Worm (Caenorhabditis elegans) whole organism, L1 larva: Measurements from ENCODE around the gene col-87.

Source experiments
- C04F5.9 ChIP-seq: sonication (generic microtip); optimal IDR thresholded peaks from 2 replicates; lab custom pipeline; 2016; ENCODE audit warnings: missing genetic modification characterization, missing compliant biosample characterization
- F16B12.6 ChIP-seq: fragments of 150-350 bp; optimal IDR thresholded peaks from 2 replicates; lab custom pipeline; 2014; ENCODE audit warnings: missing biosample characterization, missing genetic modification characterization
- ama-1 ChIP-seq: fragments of 150-350 bp; optimal IDR thresholded peaks from 2 replicates; lab custom pipeline; 2014
- blmp-1 ChIP-seq: fragments of 150-350 bp; optimal IDR thresholded peaks from 2 replicates; lab custom pipeline; 2014; ENCODE audit warnings: missing biosample characterization, missing genetic modification characterization
- ceh-63 ChIP-seq: fragments of 200-800 bp; sonication (Bioruptor generic); optimal IDR thresholded peaks from 2 replicates; lab custom pipeline; 2018; ENCODE audit warnings: mild to moderate bottlenecking, missing genetic modification characterization, missing compliant biosample characterization
- ceh-82 ChIP-seq, 3 experiments: fragments of 150-350 bp in 1 of 3; sonication (generic microtip) in 2 of 3; optimal IDR thresholded peaks; 2 replicates each; lab custom pipeline; 2014 to 2017; ENCODE audit warnings: missing biosample characterization in 3 of 3, missing genetic modification characterization in 3 of 3
- ces-1 ChIP-seq: fragments of 150-350 bp; optimal IDR thresholded peaks from 2 replicates; lab custom pipeline; 2014; ENCODE audit warnings: missing biosample characterization, missing genetic modification reagents, missing genetic modification characterization
- efl-1 ChIP-seq, 4 experiments: fragments of 150-350 bp; optimal IDR thresholded peaks in 3 of 4; peaks in 1 of 4; 1 replicate in 1 of 4; 2 replicates in 3 of 4; lab custom pipeline; 2014; ENCODE audit warnings: missing biosample characterization in 2 of 4, missing genetic modification characterization in 2 of 4, missing genetic modification reagents in 2 of 4
- egl-27 ChIP-seq, 2 experiments: fragments of 150-350 bp in 1 of 2; sonication (generic microtip); optimal IDR thresholded peaks; 3 replicates each; lab custom pipeline; 2017 to 2018; ENCODE audit warnings: missing biosample characterization in 2 of 2, missing genetic modification characterization in 2 of 2, missing genetic modification reagents in 2 of 2
- fkh-8 ChIP-seq: sonication (generic microtip); optimal IDR thresholded peaks from 2 replicates; lab custom pipeline; 2016; ENCODE audit warnings: mild to moderate bottlenecking, missing genetic modification characterization, missing compliant biosample characterization
- hpl-2 ChIP-seq: fragments of 150-350 bp; optimal IDR thresholded peaks from 2 replicates; lab custom pipeline; 2014; ENCODE audit warnings: missing biosample characterization, missing genetic modification reagents, missing genetic modification characterization
- isw-1 ChIP-seq: fragments of 200-800 bp; sonication (Bioruptor generic); IDR thresholded peaks from 2 replicates; pipeline ENCODE4 v1.3.6; 2022; ENCODE audit warnings: missing genetic modification characterization, missing compliant biosample characterization
- lin-13 ChIP-seq: fragments of 150-350 bp; optimal IDR thresholded peaks from 2 replicates; lab custom pipeline; 2014; ENCODE audit warnings: missing biosample characterization, missing genetic modification reagents, missing genetic modification characterization
- lin-14 ChIP-seq: fragments of 200-800 bp; sonication (Bioruptor generic); optimal IDR thresholded peaks from 2 replicates; lab custom pipeline; 2018; ENCODE audit warnings: mild to moderate bottlenecking, missing genetic modification characterization, moderate library complexity, missing compliant biosample characterization
- lin-39 ChIP-seq: fragments of 150-350 bp; optimal IDR thresholded peaks from 2 replicates; lab custom pipeline; 2014; ENCODE audit warnings: missing biosample characterization, missing genetic modification reagents, missing genetic modification characterization
- lsy-2 ChIP-seq, 2 experiments: fragments of 150-350 bp; optimal IDR thresholded peaks; 2 replicates each; lab custom pipeline; 2014; ENCODE audit warnings: missing biosample characterization in 2 of 2, missing genetic modification characterization in 2 of 2
- mab-9 ChIP-seq: fragments of 200-800 bp; sonication (Bioruptor generic); IDR thresholded peaks from 2 replicates; pipeline ENCODE4 v1.3.6; 2022; ENCODE audit warnings: missing genetic modification reagents, missing genetic modification characterization, missing compliant biosample characterization
- mdl-1 ChIP-seq, 2 experiments: fragments of 150-350 bp; optimal IDR thresholded peaks; 2 replicates each; lab custom pipeline; 2014 to 2017; ENCODE audit warnings: missing biosample characterization in 2 of 2, missing genetic modification characterization in 2 of 2, inconsistent platforms in 1 of 2
- mep-1 ChIP-seq: fragments of 150-350 bp; optimal IDR thresholded peaks from 2 replicates; lab custom pipeline; 2014; ENCODE audit warnings: missing biosample characterization, missing genetic modification characterization
- nhr-11 ChIP-seq: fragments of 150-350 bp; optimal IDR thresholded peaks from 2 replicates; lab custom pipeline; 2014; ENCODE audit warnings: missing biosample characterization, missing genetic modification characterization
- nhr-12 ChIP-seq: sonication (generic microtip); optimal IDR thresholded peaks from 2 replicates; lab custom pipeline; 2017; ENCODE audit warnings: missing biosample characterization, missing genetic modification characterization
- nhr-19 ChIP-seq: fragments of 200-800 bp; sonication (Bioruptor generic); conservative IDR thresholded peaks from 2 replicates; pipeline ENCODE4 v1.3.6; 2022; ENCODE audit warnings: missing genetic modification characterization, missing compliant biosample characterization
- nhr-237 ChIP-seq: fragments of 150-350 bp; optimal IDR thresholded peaks from 2 replicates; lab custom pipeline; 2014; ENCODE audit warnings: missing biosample characterization, missing genetic modification characterization
- nhr-71 ChIP-seq: sonication (generic microtip); optimal IDR thresholded peaks from 2 replicates; lab custom pipeline; 2016; ENCODE audit warnings: mild to moderate bottlenecking, missing genetic modification characterization, moderate library complexity, missing compliant biosample characterization
- nhr-77 ChIP-seq: fragments of 150-350 bp; optimal IDR thresholded peaks from 2 replicates; lab custom pipeline; 2014; ENCODE audit warnings: missing biosample characterization, missing genetic modification characterization
- nhr-85 ChIP-seq: sonication (generic microtip); peaks from one replicate; lab custom pipeline; 2016; ENCODE audit warnings: missing genetic modification characterization, inconsistent platforms, missing compliant biosample characterization
- pqm-1 ChIP-seq: sonication (generic microtip); optimal IDR thresholded peaks from 3 replicates; lab custom pipeline; 2017; ENCODE audit warnings: missing biosample characterization, missing genetic modification characterization
- rnt-1 ChIP-seq: sonication (generic microtip); optimal IDR thresholded peaks from 2 replicates; lab custom pipeline; 2016; ENCODE audit warnings: mild to moderate bottlenecking, missing genetic modification characterization, moderate library complexity, missing compliant biosample characterization
- snpc-4 ChIP-seq: fragments of 150-350 bp; optimal IDR thresholded peaks from 2 replicates; lab custom pipeline; 2014; ENCODE audit warnings: missing biosample characterization, missing genetic modification characterization
- snu-23 ChIP-seq: sonication (generic microtip); optimal IDR thresholded peaks from 2 replicates; lab custom pipeline; 2016; ENCODE audit warnings: missing genetic modification characterization, missing compliant biosample characterization
- sptf-1 ChIP-seq: fragments of 150-350 bp; optimal IDR thresholded peaks from 2 replicates; lab custom pipeline; 2014; ENCODE audit warnings: missing biosample characterization, missing genetic modification characterization
- sup-37 ChIP-seq: fragments of 200-800 bp; sonication (Bioruptor generic); optimal IDR thresholded peaks from 2 replicates; lab custom pipeline; 2018; ENCODE audit warnings: mild to moderate bottlenecking, missing genetic modification characterization, missing compliant biosample characterization
- unc-130 ChIP-seq: fragments of 150-350 bp; optimal IDR thresholded peaks from 2 replicates; lab custom pipeline; 2017; ENCODE audit warnings: missing biosample characterization, missing genetic modification characterization, inconsistent platforms
- unc-30 ChIP-seq: sonication (generic microtip); optimal IDR thresholded peaks from 2 replicates; lab custom pipeline; 2017; ENCODE audit warnings: missing biosample characterization, missing genetic modification characterization
- unc-86 ChIP-seq: sonication (generic microtip); optimal IDR thresholded peaks from 2 replicates; lab custom pipeline; 2016; ENCODE audit warnings: missing genetic modification characterization, missing compliant biosample characterization
- unc-98 ChIP-seq: fragments of 200-800 bp; sonication (Bioruptor generic); IDR thresholded peaks from 2 replicates; pipeline ENCODE4 v1.3.6; 2022; ENCODE audit warnings: missing genetic modification characterization, missing compliant biosample characterization
- vab-15 ChIP-seq: sonication (generic microtip); optimal IDR thresholded peaks from 2 replicates; lab custom pipeline; 2017; ENCODE audit warnings: missing genotype, mild to moderate bottlenecking, missing genetic modification characterization, missing compliant biosample characterization
- ztf-11 ChIP-seq, 2 experiments: sonication (generic microtip); optimal IDR thresholded peaks; 2 replicates each; lab custom pipeline; 2016 to 2017; ENCODE audit warnings: missing genetic modification characterization in 2 of 2, missing biosample characterization in 1 of 2, missing compliant biosample characterization in 1 of 2

col-87 gene

ce11 chrII:14129191-14129590 lies 34.7 kb upstream of the col-87 start:
- no peak for TF ChIP-seq hpl-2 (GFP tag; lab: Kevin White, UChicago)
- TF ChIP-seq lin-13, result no peak
- no peak for TF ChIP-seq nhr-19
- no peak for TF ChIP-seq unc-30 (tag; lab: Kevin White, UChicago)
- TF ChIP-seq mdl-1 (tag; optimal IDR thresholded peaks at IDR 0.05; lab: Kevin White, UChicago), result no peak
- no peak for TF ChIP-seq unc-86 (tag; lab: Kevin White, UChicago)
- TF ChIP-seq lin-14 (GFP tag; lab: Kevin White, UChicago), result no peak
- no peak for TF ChIP-seq isw-1
- no peak for TF ChIP-seq F16B12.6 (tag; lab: Kevin White, UChicago)
- no peak for TF ChIP-seq sptf-1 (tag; lab: Kevin White, UChicago)
- TF ChIP-seq ceh-63 (GFP tag; lab: Kevin White, UChicago), result no peak
- no peak for TF ChIP-seq ama-1 (lab: Kevin White, UChicago)
- TF ChIP-seq nhr-12 (tag; lab: Kevin White, UChicago), result no peak

ce11 chrII:14126841-14127240 lies 32.4 kb upstream of the col-87 start, which contains the start of gene K09E4.3:
K09E4.3 (minus strand) TSS chrII:14126941.
- TF ChIP-seq unc-130 (tag; lab: Kevin White, UChicago) (no peak), egl-27 (tag; optimal IDR thresholded peaks at IDR 0.05; lab: Kevin White, UChicago) (no peak), rnt-1 (tag; lab: Kevin White, UChicago) (no peak), unc-98 (no peak), nhr-11 (tag; lab: Kevin White, UChicago) (no peak)
- TF ChIP-seq, all 84 proteins: peak for 0

- TF ChIP-seq fkh-8 (tag; lab: Kevin White, UChicago), result no peak
- no peak for TF ChIP-seq efl-1 (optimal IDR thresholded peaks at IDR 0.05; lab: Kevin White, UChicago)
- peak in 1 of 2 experiments; percentile 5 for TF ChIP-seq efl-1 (GFP tag; optimal IDR thresholded peaks at IDR 0.05 in 1 of 2; lab: Kevin White, UChicago)
These were observed 27.6 kb upstream of the col-87 start, which contains the start of gene K09E4.4 for ce11 chrII:14122065-14122464. K09E4.4 (minus strand) TSS chrII:14122165.

ce11 chrII:14118391-14118790 lies 23.9 kb upstream of the col-87 start:
- peak; percentile 70 for TF ChIP-seq snpc-4 (tag; lab: Kevin White, UChicago)
- no peak for TF ChIP-seq nhr-237 (tag; lab: Kevin White, UChicago)
- no peak for TF ChIP-seq nhr-85 (tag; lab: Kevin White, UChicago)
- TF ChIP-seq lin-39, result no peak
- no peak for TF ChIP-seq nhr-71
- TF ChIP-seq, all 84 proteins: peak for 1

- peak; percentile 65 for TF ChIP-seq blmp-1
- TF ChIP-seq snu-23 (GFP tag; lab: Kevin White, UChicago), result no peak
These were observed 18.4 kb upstream of the col-87 start for ce11 chrII:14112842-14113241.

- no peak for TF ChIP-seq ztf-11 (tag; optimal IDR thresholded peaks at IDR 0.05; lab: Kevin White, UChicago)
- no peak for TF ChIP-seq pqm-1
- TF ChIP-seq ceh-63 (GFP tag; lab: Kevin White, UChicago), result no peak
- no peak for TF ChIP-seq isw-1
- no peak for TF ChIP-seq sup-37 (GFP tag; lab: Kevin White, UChicago)
- no peak for TF ChIP-seq sptf-1 (tag; lab: Kevin White, UChicago)
- no peak for TF ChIP-seq vab-15 (tag; lab: Kevin White, UChicago)
- no peak for TF ChIP-seq lsy-2 (tag; optimal IDR thresholded peaks at IDR 0.05; lab: Kevin White, UChicago)
- TF ChIP-seq mab-9 (GFP tag; lab: Robert Waterston, UW), result no peak
- TF ChIP-seq efl-1 (optimal IDR thresholded peaks at IDR 0.05; lab: Kevin White, UChicago), result no peak
- no peak for TF ChIP-seq efl-1 (GFP tag; optimal IDR thresholded peaks at IDR 0.05 in 1 of 2; lab: Kevin White, UChicago)
- TF ChIP-seq ces-1 (GFP tag; lab: Kevin White, UChicago), result no peak
- TF ChIP-seq nhr-11 (tag; lab: Kevin White, UChicago), result no peak
- no peak for TF ChIP-seq C04F5.9 (tag; lab: Kevin White, UChicago)
- TF ChIP-seq mep-1 (tag; lab: Kevin White, UChicago), result no peak
- TF ChIP-seq nhr-77, result no peak
- TF ChIP-seq ceh-82 (tag; optimal IDR thresholded peaks at IDR 0.05; lab: Kevin White, UChicago), result no peak
- TF ChIP-seq, all 84 proteins: peak for 0
These were observed 14.7 kb upstream of the col-87 start, which contains the start of gene cpg-7 for ce11 chrII:14109184-14109664. cpg-7 (minus strand) TSS chrII:14109234.
